Fruit fly (Drosophila melanogaster): ENCODE measurements around the gene CG1275.

CG1275 gene

dm6 chr3L:2265692-2266444, 8.6 kb upstream of the CG1275 start, which contains the start of the genes ecd and CG13806 (continued):
- TF ChIP-seq CG1603 (tag; optimal IDR thresholded peaks at IDR 0.05) (peak; percentile 86), CG33557 (GFP tag; optimal IDR thresholded peaks at IDR 0.05) (no peak), Dbx (GFP tag; IDR thresholded peaks at IDR 0.05) (peak; percentile 72), GATAe (GFP tag; conservative IDR thresholded peaks at IDR 0.05) (no peak), CkIIα-i1 (GFP tag; IDR thresholded peaks at IDR 0.05) (no peak), Hmr (GFP tag; optimal IDR thresholded peaks at IDR 0.05) (peak; percentile 73), CG1602 (GFP tag; optimal IDR thresholded peaks at IDR 0.05) (no peak), B-H2 (GFP tag; optimal IDR thresholded peaks at IDR 0.05) (no peak), Ada2b (GFP tag; IDR thresholded peaks at IDR 0.05) (no peak), CG11504 (tag; optimal IDR thresholded peaks at IDR 0.05) (no peak), chn (GFP tag; optimal IDR thresholded peaks at IDR 0.05) (peak; percentile 55), CG15073 (GFP tag; optimal IDR thresholded peaks at IDR 0.05) (no peak), lab (GFP tag; optimal IDR thresholded peaks at IDR 0.05) (no peak), CG7745 (tag; optimal IDR thresholded peaks at IDR 0.05) (no peak), row (GFP tag; IDR thresholded peaks at IDR 0.05) (peak; percentile 95), CTCF (GFP tag; optimal IDR thresholded peaks at IDR 0.05) (peak; percentile 65), btn (GFP tag; optimal IDR thresholded peaks at IDR 0.05) (no peak), CG11560 (tag; IDR thresholded peaks at IDR 0.05) (0 out of 3 replicates have a peak, but pooled peaks have one; percentile 21), CG11398 (GFP tag; optimal IDR thresholded peaks at IDR 0.05) (peak; percentile 12), Side (GFP tag; optimal IDR thresholded peaks at IDR 0.05) (peak; percentile 17), CG10979 (tag; optimal IDR thresholded peaks at IDR 0.05) (peak; percentile 2), D19A (tag; optimal IDR thresholded peaks at IDR 0.05) (no peak), CG15514 (GFP tag; optimal IDR thresholded peaks at IDR 0.05) (peak; percentile 75), CG11723 (GFP tag; optimal IDR thresholded peaks at IDR 0.05) (no peak), dm (GFP tag; optimal IDR thresholded peaks at IDR 0.05) (peak; percentile 59), CG2712 (tag; optimal IDR thresholded peaks at IDR 0.05) (no peak), lov (optimal IDR thresholded peaks at IDR 0.05) (no peak), lov (GFP tag; IDR thresholded peaks at IDR 0.05) (no peak), CG17385 (GFP tag; optimal IDR thresholded peaks at IDR 0.05) (no peak), CG3281 (GFP tag; optimal IDR thresholded peaks at IDR 0.05) (no peak), lilli (GFP tag; optimal IDR thresholded peaks at IDR 0.05) (peak; percentile 60), CG7372 (GFP tag; IDR thresholded peaks at IDR 0.05) (no peak), CG2120 (GFP tag; optimal IDR thresholded peaks at IDR 0.05) (peak; percentile 70), so (GFP tag; IDR thresholded peaks at IDR 0.05) (peak; percentile 11; the same call in 1 of the 3 replicates), tap (tag; optimal IDR thresholded peaks at IDR 0.05) (no peak), CG10147 (GFP tag; optimal IDR thresholded peaks at IDR 0.05) (no peak), CG1647 (GFP tag; optimal IDR thresholded peaks at IDR 0.05) (no peak), Bdp1 (GFP tag; optimal IDR thresholded peaks at IDR 0.05) (no peak), Fer3 (tag; optimal IDR thresholded peaks at IDR 0.05) (no peak), HLH4C (GFP tag; IDR thresholded peaks at IDR 0.05; ENCODE audit: partially characterized antibody) (peak; percentile 85), Ravus (GFP tag; IDR thresholded peaks at IDR 0.05) (no peak), tup (GFP tag; optimal IDR thresholded peaks at IDR 0.05) (no peak), Optix (GFP tag; IDR thresholded peaks at IDR 0.05) (no peak), CG13775 (GFP tag; optimal IDR thresholded peaks at IDR 0.05) (peak; percentile 2), Myb (GFP tag; optimal IDR thresholded peaks at IDR 0.05) (peak; percentile 70), repo (GFP tag; optimal IDR thresholded peaks at IDR 0.05) (peak; percentile 38), CG6791 (GFP tag; IDR thresholded peaks at IDR 0.05; ENCODE audit: partially characterized antibody) (peak; percentile 97), HmgD (GFP tag; optimal IDR thresholded peaks at IDR 0.05) (peak; percentile 77), bowl (GFP tag; IDR thresholded peaks at IDR 0.05) (no peak), CG12236 (GFP tag; optimal IDR thresholded peaks at IDR 0.05) (no peak), ewg (GFP tag; optimal IDR thresholded peaks at IDR 0.05) (peak; percentile 15)
